Fruit fly (Drosophila melanogaster): ENCODE results near the gene Vha100-1.

Gene Vha100-1

DNA sequence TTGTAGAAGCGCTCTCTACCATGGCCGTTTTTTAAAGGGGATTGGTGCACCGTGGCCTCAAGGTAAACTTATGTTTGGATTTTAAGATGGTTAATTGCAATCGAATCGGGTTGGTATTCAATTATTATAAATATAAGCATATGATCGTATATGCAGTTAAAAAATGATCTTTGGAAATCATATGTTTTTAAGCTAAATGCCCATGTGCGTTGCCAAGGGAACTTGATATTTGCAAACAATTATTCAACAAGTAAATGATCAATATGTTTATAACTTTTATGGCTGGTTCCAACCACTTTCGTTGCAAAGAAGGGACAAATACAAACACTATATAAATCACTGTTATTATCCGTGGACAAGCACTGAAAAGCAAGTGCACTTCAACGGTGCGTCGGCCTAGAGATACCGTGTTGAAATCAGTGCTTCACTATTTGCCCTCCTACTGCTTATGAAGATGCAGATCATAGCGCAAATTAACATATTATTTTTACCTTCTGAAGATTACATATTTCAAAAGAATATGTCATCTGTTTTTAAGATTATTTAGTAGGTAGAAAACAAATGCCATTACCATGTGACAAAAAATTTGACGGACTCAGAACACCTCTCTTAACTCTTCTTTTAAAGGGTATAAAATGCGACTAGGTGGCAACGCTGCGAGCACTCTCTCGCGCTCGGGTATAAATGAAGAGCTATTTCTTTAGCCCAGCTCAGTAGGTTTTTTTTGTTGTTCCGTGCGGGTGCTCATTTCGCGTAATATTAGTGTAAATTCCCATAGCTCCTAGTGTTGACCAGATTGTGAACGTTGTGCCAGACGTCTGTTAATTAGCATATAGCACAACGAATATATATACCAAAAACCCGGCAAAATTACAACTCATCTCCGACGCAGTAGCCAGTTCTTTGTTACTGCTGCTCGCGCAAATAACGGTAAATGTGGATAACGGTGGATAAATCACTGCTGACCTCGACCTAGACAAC is 26.7 kb downstream of the Vha100-1 start, which contains the start of gene rdog (continued):
- TF ChIP-seq vnd (GFP tag; IDR thresholded peaks at IDR 0.05; ENCODE audit: partially characterized antibody) = no peak
- TF ChIP-seq CG4854 (GFP tag; optimal IDR thresholded peaks at IDR 0.05) = peak; percentile 74
- peak; percentile 81 for TF ChIP-seq CG10209 (GFP tag; optimal IDR thresholded peaks at IDR 0.05)
- TF ChIP-seq chn (GFP tag; optimal IDR thresholded peaks at IDR 0.05) = peak; percentile 88
- peak; percentile 38 for TF ChIP-seq ATbp (GFP tag; optimal IDR thresholded peaks at IDR 0.05)
- peak; percentile 69 for TF ChIP-seq CG4404 (GFP tag; IDR thresholded peaks at IDR 0.05)
- 0 out of 2 replicates have a peak, but pooled peaks have one; percentile 40 for TF ChIP-seq Adf1 (GFP tag; IDR thresholded peaks at IDR 0.05)
- TF ChIP-seq ewg (GFP tag; optimal IDR thresholded peaks at IDR 0.05) = peak; percentile 37
- no peak for TF ChIP-seq CG7745 (tag; optimal IDR thresholded peaks at IDR 0.05)
- peak; percentile 75 for TF ChIP-seq caup (GFP tag; optimal IDR thresholded peaks at IDR 0.05; ENCODE audit: severe bottlenecking)
- 0 out of 2 replicates have a peak, but pooled peaks have one; percentile 9 for TF ChIP-seq Lim3 (GFP tag; IDR thresholded peaks at IDR 0.05)
- TF ChIP-seq CG16863 (GFP tag; optimal IDR thresholded peaks at IDR 0.05) = peak; percentile 83
- peak; percentile 78 for TF ChIP-seq CG10267 (tag; optimal IDR thresholded peaks at IDR 0.05)
- TF ChIP-seq CG11247 (GFP tag; IDR thresholded peaks at IDR 0.05) = 0 out of 2 replicates have a peak, but pooled peaks have one; percentile 37
- peak; percentile 88 for TF ChIP-seq CG2120 (GFP tag; optimal IDR thresholded peaks at IDR 0.05)
- no peak for TF ChIP-seq cas (GFP tag; IDR thresholded peaks at IDR 0.05)
- TF ChIP-seq kah (GFP tag; optimal IDR thresholded peaks at IDR 0.05) = peak; percentile 59
- TF ChIP-seq Dip3 (GFP tag; optimal IDR thresholded peaks at IDR 0.05) = peak; percentile 80
- TF ChIP-seq Ets97D (GFP tag; optimal IDR thresholded peaks at IDR 0.05) = peak; percentile 39
- peak; percentile 88 for TF ChIP-seq Abd-B (GFP tag; optimal IDR thresholded peaks at IDR 0.05)
- peak; percentile 72 for TF ChIP-seq CG33213 (GFP tag; optimal IDR thresholded peaks at IDR 0.05)
- TF ChIP-seq CG13624 (GFP tag; optimal IDR thresholded peaks at IDR 0.05) = peak; percentile 85
- peak; percentile 45 for TF ChIP-seq seq (GFP tag; IDR thresholded peaks at IDR 0.05)
- TF ChIP-seq Awh (GFP tag; IDR thresholded peaks at IDR 0.05) = no peak
- TF ChIP-seq sens (GFP tag) = peak; percentile 98
- peak; percentile 73 for TF ChIP-seq Jarid2 (GFP tag; optimal IDR thresholded peaks at IDR 0.05)
- no peak for TF ChIP-seq dimm (GFP tag; IDR thresholded peaks at IDR 0.05)
- TF ChIP-seq Taf1 (GFP tag; IDR thresholded peaks at IDR 0.05) = no peak
- TF ChIP-seq CG11398 (GFP tag; optimal IDR thresholded peaks at IDR 0.05) = peak; percentile 72
- no peak; the same call in 2 of the 3 replicates for TF ChIP-seq z (GFP tag; IDR thresholded peaks at IDR 0.05)
- peak; percentile 78 for TF ChIP-seq HLH54F (GFP tag; optimal IDR thresholded peaks at IDR 0.05)
- peak; percentile 3 for TF ChIP-seq CG4707 (GFP tag; optimal IDR thresholded peaks at IDR 0.05)
- TF ChIP-seq Fer2 (tag; optimal IDR thresholded peaks at IDR 0.05) = peak; percentile 48
- no peak for TF ChIP-seq ash1 (GFP tag; optimal IDR thresholded peaks at IDR 0.05)
- peak; percentile 74 for TF ChIP-seq CG12744 (GFP tag; optimal IDR thresholded peaks at IDR 0.05)
- peak; percentile 28 for TF ChIP-seq CG8359 (GFP tag; optimal IDR thresholded peaks at IDR 0.05; ENCODE audit: borderline replicate concordance)
- TF ChIP-seq CG15011 (GFP tag; optimal IDR thresholded peaks at IDR 0.05) = peak; percentile 75
- peak; percentile 52 for TF ChIP-seq CG31441 (GFP tag; IDR thresholded peaks at IDR 0.05)
- TF ChIP-seq corto (GFP tag; optimal IDR thresholded peaks at IDR 0.05) = no peak
- peak; percentile 64 for TF ChIP-seq jumu (GFP tag; optimal IDR thresholded peaks at IDR 0.05)
- TF ChIP-seq NC2α (GFP tag; optimal IDR thresholded peaks at IDR 0.05) = peak; percentile 58
- TF ChIP-seq peb (GFP tag; IDR thresholded peaks at IDR 0.05) = no peak
- TF ChIP-seq CG6689 (GFP tag; IDR thresholded peaks at IDR 0.05) = peak; percentile 47
- peak; percentile 68 for TF ChIP-seq CrebB (tag; optimal IDR thresholded peaks at IDR 0.05)
- TF ChIP-seq CG11695 (GFP tag; IDR thresholded peaks at IDR 0.05) = no peak
- TF ChIP-seq insv (GFP tag; optimal IDR thresholded peaks at IDR 0.05) = peak; percentile 33 to 40
- peak; percentile 71 for TF ChIP-seq Nf-YC (tag; optimal IDR thresholded peaks at IDR 0.05)
- peak; percentile 66 for TF ChIP-seq ac (GFP tag; optimal IDR thresholded peaks at IDR 0.05)
